Worm (Caenorhabditis elegans) whole organism, late embryonic: ENCODE results near the gene Y116A8C.49.

Source experiments
- C08G9.2 ChIP-seq: sonication (generic microtip); optimal IDR thresholded peaks from 2 replicates; lab custom pipeline; 2016; ENCODE audit warnings: mild to moderate bottlenecking, missing genetic modification characterization, moderate library complexity, missing compliant biosample characterization
- K02D7.2 ChIP-seq: sonication (generic microtip); optimal IDR thresholded peaks from 2 replicates; lab custom pipeline; 2017; ENCODE audit warnings: mild to moderate bottlenecking, missing genetic modification characterization, missing compliant biosample characterization
- K09A11.1 ChIP-seq: sonication (generic microtip); optimal IDR thresholded peaks from 2 replicates; lab custom pipeline; 2017; ENCODE audit warnings: antibody characterized with exemption, mild to moderate bottlenecking, missing genetic modification characterization, missing compliant biosample characterization; ENCODE audit not compliant: insufficient read depth
- Y22D7AL.16 ChIP-seq: sonication (generic microtip); optimal IDR thresholded peaks from 2 replicates; lab custom pipeline; 2016; ENCODE audit warnings: missing genetic modification characterization, missing compliant biosample characterization
- ahr-1 ChIP-seq: sonication (generic microtip); optimal IDR thresholded peaks from 2 replicates; lab custom pipeline; 2016; ENCODE audit warnings: missing genetic modification characterization, missing compliant biosample characterization
- ceh-14 ChIP-seq: sonication (generic microtip); optimal IDR thresholded peaks from 2 replicates; lab custom pipeline; 2016; ENCODE audit warnings: missing genotype, missing genetic modification characterization, missing compliant biosample characterization
- ceh-18 ChIP-seq: sonication (generic microtip); optimal IDR thresholded peaks from 2 replicates; lab custom pipeline; 2016; ENCODE audit warnings: missing genetic modification characterization, missing compliant biosample characterization
- ceh-19 ChIP-seq: fragments of 200-800 bp; sonication (Bioruptor generic); optimal IDR thresholded peaks from 2 replicates; lab custom pipeline; 2018; ENCODE audit warnings: mild to moderate bottlenecking, missing genetic modification characterization, missing compliant biosample characterization
- ceh-2 ChIP-seq: sonication (generic microtip); optimal IDR thresholded peaks from 2 replicates; lab custom pipeline; 2016; ENCODE audit warnings: missing genotype, missing genetic modification characterization, missing compliant biosample characterization
- ceh-22 ChIP-seq: sonication (generic microtip); optimal IDR thresholded peaks from 2 replicates; lab custom pipeline; 2017; ENCODE audit warnings: missing biosample characterization, missing genetic modification characterization
- ceh-24 ChIP-seq: sonication (generic microtip); optimal IDR thresholded peaks from 2 replicates; lab custom pipeline; 2016; ENCODE audit warnings: mild to moderate bottlenecking, missing genetic modification characterization, missing compliant biosample characterization
- ceh-30 ChIP-seq: fragments of 150-350 bp; optimal IDR thresholded peaks from 2 replicates; lab custom pipeline; 2014; ENCODE audit warnings: missing biosample characterization, missing genetic modification characterization
- ceh-34 ChIP-seq: sonication (generic microtip); optimal IDR thresholded peaks from 2 replicates; lab custom pipeline; 2016; ENCODE audit warnings: mild to moderate bottlenecking, missing genetic modification characterization, missing compliant biosample characterization
- ceh-48 ChIP-seq: sonication (generic microtip); optimal IDR thresholded peaks from 2 replicates; lab custom pipeline; 2016; ENCODE audit warnings: missing genetic modification characterization, inconsistent platforms, missing compliant biosample characterization
- ceh-6 ChIP-seq: fragments of 200-800 bp; sonication (Bioruptor generic); optimal IDR thresholded peaks from 2 replicates; lab custom pipeline; 2018; ENCODE audit warnings: mild to moderate bottlenecking, missing genetic modification characterization, missing compliant biosample characterization
- ceh-9 ChIP-seq: sonication (generic microtip); optimal IDR thresholded peaks from 2 replicates; lab custom pipeline; 2016; ENCODE audit warnings: mild to moderate bottlenecking, missing genetic modification characterization, inconsistent platforms, missing compliant biosample characterization
- che-1 ChIP-seq: sonication (generic microtip); optimal IDR thresholded peaks from 2 replicates; lab custom pipeline; 2016; ENCODE audit warnings: mild to moderate bottlenecking, missing genetic modification characterization, missing compliant biosample characterization
- dve-1 ChIP-seq: sonication (generic microtip); optimal IDR thresholded peaks from 2 replicates; lab custom pipeline; 2017; ENCODE audit warnings: antibody characterized with exemption, mild to moderate bottlenecking, missing genetic modification characterization, missing compliant biosample characterization
- elt-4 ChIP-seq: sonication (generic microtip); optimal IDR thresholded peaks from 2 replicates; lab custom pipeline; 2016; ENCODE audit warnings: missing genetic modification characterization, missing compliant biosample characterization
- ets-4 ChIP-seq: sonication (generic microtip); optimal IDR thresholded peaks from 2 replicates; lab custom pipeline; 2016; ENCODE audit warnings: missing genetic modification characterization, missing compliant biosample characterization
- eyg-1 ChIP-seq: sonication (generic microtip); optimal IDR thresholded peaks from 2 replicates; lab custom pipeline; 2016; ENCODE audit warnings: missing genotype, missing genetic modification characterization, missing compliant biosample characterization
- fax-1 ChIP-seq: sonication (generic microtip); optimal IDR thresholded peaks from 2 replicates; lab custom pipeline; 2016; ENCODE audit warnings: missing genotype, missing genetic modification characterization, missing compliant biosample characterization
- gmeb-2 ChIP-seq: sonication (generic microtip); optimal IDR thresholded peaks from 2 replicates; lab custom pipeline; 2016; ENCODE audit warnings: missing genetic modification characterization, inconsistent platforms, missing compliant biosample characterization
- hlh-13 ChIP-seq: fragments of 200-800 bp; sonication (Bioruptor generic); optimal IDR thresholded peaks from 2 replicates; lab custom pipeline; 2018; ENCODE audit warnings: mild to moderate bottlenecking, missing genetic modification characterization, missing compliant biosample characterization
- hlh-30 ChIP-seq: sonication (generic microtip); optimal IDR thresholded peaks from 2 replicates; lab custom pipeline; 2017; ENCODE audit warnings: antibody characterized with exemption, missing genetic modification characterization, missing compliant biosample characterization; ENCODE audit not compliant: insufficient read depth
- hlh-6 ChIP-seq: sonication (generic microtip); optimal IDR thresholded peaks from 2 replicates; lab custom pipeline; 2016; ENCODE audit warnings: missing genotype, missing genetic modification characterization, missing compliant biosample characterization
- hlh-8 ChIP-seq: sonication (generic microtip); optimal IDR thresholded peaks from 2 replicates; lab custom pipeline; 2016; ENCODE audit warnings: missing genotype, missing genetic modification characterization, missing compliant biosample characterization
- lim-6 ChIP-seq: sonication (generic microtip); optimal IDR thresholded peaks from 2 replicates; lab custom pipeline; 2016; ENCODE audit warnings: missing genetic modification characterization, missing compliant biosample characterization
- lin-11 ChIP-seq: fragments of 200-800 bp; sonication (Bioruptor generic); optimal IDR thresholded peaks from 2 replicates; lab custom pipeline; 2018; ENCODE audit warnings: mild to moderate bottlenecking, missing genetic modification characterization, missing compliant biosample characterization
- madf-2 ChIP-seq: sonication (generic microtip); optimal IDR thresholded peaks from 2 replicates; lab custom pipeline; 2017; ENCODE audit warnings: missing genetic modification characterization, missing compliant biosample characterization
- pag-3 ChIP-seq: sonication (generic microtip); optimal IDR thresholded peaks from 2 replicates; lab custom pipeline; 2016; ENCODE audit warnings: missing compliant biosample characterization, missing genetic modification characterization, borderline replicate concordance
- pqm-1 ChIP-seq: sonication (generic microtip); optimal IDR thresholded peaks from 2 replicates; lab custom pipeline; 2016; ENCODE audit warnings: missing genetic modification characterization, missing compliant biosample characterization
- rnt-1 ChIP-seq: sonication (generic microtip); optimal IDR thresholded peaks from 2 replicates; lab custom pipeline; 2016; ENCODE audit warnings: missing genetic modification characterization, missing compliant biosample characterization
- sdc-2 ChIP-seq: sonication (generic microtip); optimal IDR thresholded peaks from 2 replicates; lab custom pipeline; 2016; ENCODE audit warnings: missing genotype, missing genetic modification characterization, missing compliant biosample characterization
- syd-9 ChIP-seq: sonication (generic microtip); optimal IDR thresholded peaks from 2 replicates; lab custom pipeline; 2016; ENCODE audit warnings: mild to moderate bottlenecking, missing genetic modification characterization, moderate library complexity, missing compliant biosample characterization
- ttx-3 ChIP-seq: sonication (generic microtip); optimal IDR thresholded peaks from 2 replicates; lab custom pipeline; 2016; ENCODE audit warnings: missing genetic modification reagents, missing genetic modification characterization, missing compliant biosample characterization
- unc-86 ChIP-seq: sonication (generic microtip); optimal IDR thresholded peaks from 2 replicates; lab custom pipeline; 2016; ENCODE audit warnings: missing genetic modification characterization, missing compliant biosample characterization

The Y116A8C.49 gene

DNA sequence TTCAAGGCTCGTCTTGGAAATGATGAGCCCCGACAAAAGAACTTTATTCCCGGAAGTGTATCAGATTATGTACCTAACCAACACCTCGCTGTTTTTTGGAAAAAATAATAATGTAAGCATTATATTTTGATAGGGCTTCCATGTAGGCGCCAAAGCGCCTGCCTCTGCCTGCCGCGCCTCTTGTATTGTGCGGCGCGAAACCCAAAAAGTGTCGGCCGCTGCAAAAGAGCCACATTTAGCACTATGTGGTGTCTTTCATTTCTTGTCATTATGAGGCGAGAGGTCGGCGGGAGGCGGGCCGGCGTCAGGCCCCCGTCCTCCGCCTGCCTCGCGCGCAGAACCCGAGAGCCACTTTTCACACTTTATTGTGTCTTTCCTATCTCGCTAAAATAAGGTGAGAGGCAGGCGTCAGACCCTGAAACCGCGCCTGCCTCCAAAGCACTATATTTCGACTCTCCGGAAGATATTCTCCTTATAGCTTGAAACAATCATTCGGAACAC is 5.6 kb downstream of the Y116A8C.49 start:
- TF ChIP-seq dve-1 (tag; lab: Kevin White, UChicago) (no peak), ceh-24 (tag; lab: Kevin White, UChicago) (no peak), rnt-1 (tag; lab: Kevin White, UChicago) (no peak), ceh-22 (tag; lab: Kevin White, UChicago) (no peak), Y22D7AL.16 (no peak)

DNA sequence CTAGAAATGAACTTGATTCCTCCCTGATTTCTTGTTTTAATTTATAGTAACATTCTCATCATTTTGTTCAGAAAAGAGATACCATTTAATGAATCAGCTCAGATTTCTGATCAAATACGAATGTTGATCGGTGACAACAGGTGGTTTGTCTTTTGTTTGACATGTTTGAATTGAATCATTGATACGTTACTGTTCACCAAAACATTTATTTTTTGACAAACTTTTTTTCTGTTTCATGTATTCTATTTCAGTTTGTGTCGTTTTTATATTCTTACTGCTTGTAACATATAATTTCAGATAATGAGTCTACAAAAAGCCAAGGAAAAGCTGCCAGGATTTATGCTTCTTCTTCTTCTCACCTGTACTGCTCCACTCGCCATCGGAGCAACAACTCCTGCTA is 6.9 kb downstream of the Y116A8C.49 start, which contains the start of gene nep-24:
Gene nep-24 (plus strand): TSS at position 301 of the 400 bp plus-strand sequence.
- TF ChIP-seq sdc-2 (tag; lab: Kevin White, UChicago) = no peak
- no peak for TF ChIP-seq K09A11.1 (tag; lab: Kevin White, UChicago)
- no peak for TF ChIP-seq syd-9 (tag; lab: Kevin White, UChicago)
- TF ChIP-seq ets-4 (tag; lab: Kevin White, UChicago) = no peak
- TF ChIP-seq ceh-14 (tag; lab: Kevin White, UChicago) = no peak
- TF ChIP-seq ahr-1 = no peak
- TF ChIP-seq C08G9.2 = no peak
- no peak for TF ChIP-seq ceh-18
- no peak for TF ChIP-seq gmeb-2
- TF ChIP-seq hlh-30 (tag; lab: Kevin White, UChicago) = no peak
- TF ChIP-seq pag-3 (tag; lab: Kevin White, UChicago) = no peak
- TF ChIP-seq hlh-6 (tag; lab: Kevin White, UChicago) = no peak
- no peak for TF ChIP-seq unc-86 (tag; lab: Kevin White, UChicago)
- no peak for TF ChIP-seq lim-6 (tag; lab: Kevin White, UChicago)
- no peak for TF ChIP-seq ceh-9 (tag; lab: Kevin White, UChicago)
- TF ChIP-seq eyg-1 (tag; lab: Kevin White, UChicago) = no peak
- TF ChIP-seq ceh-34 (tag; lab: Kevin White, UChicago) = no peak
- no peak for TF ChIP-seq hlh-8 (tag; lab: Kevin White, UChicago)
- no peak for TF ChIP-seq lin-11

DNA sequence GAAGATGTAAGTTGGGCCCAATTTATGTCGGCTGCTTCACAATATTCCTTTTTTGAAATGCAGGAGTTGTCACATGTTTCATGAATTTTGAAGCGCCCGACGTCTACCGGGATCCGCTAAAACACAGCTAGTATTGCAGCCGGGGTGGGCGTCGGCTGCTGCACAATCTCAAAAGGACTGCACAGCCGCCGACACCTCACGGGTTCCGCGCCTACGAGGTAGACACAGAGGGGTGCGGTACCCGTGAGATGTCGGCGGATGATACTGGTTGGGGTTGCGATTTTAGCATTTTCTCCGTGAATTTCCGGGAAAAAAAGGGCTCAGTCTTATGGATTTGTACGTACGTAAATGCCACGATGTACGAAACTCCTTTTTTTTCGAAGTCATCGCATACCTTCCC is 9.0 kb downstream of the Y116A8C.49 start:
- TF ChIP-seq ceh-9 (tag; lab: Kevin White, UChicago) = no peak
- no peak for TF ChIP-seq K02D7.2 (tag; lab: Kevin White, UChicago)
- TF ChIP-seq che-1 (tag; lab: Kevin White, UChicago) = no peak
- no peak for TF ChIP-seq hlh-13 (GFP tag; lab: Kevin White, UChicago)
- TF ChIP-seq ceh-19 (GFP tag; lab: Kevin White, UChicago) = no peak
- TF ChIP-seq lim-6 (tag; lab: Kevin White, UChicago) = no peak
- no peak for TF ChIP-seq ttx-3 (tag; lab: Kevin White, UChicago)
- TF ChIP-seq madf-2 (tag; lab: Kevin White, UChicago) = no peak
- no peak for TF ChIP-seq ceh-48 (tag; lab: Kevin White, UChicago)
- TF ChIP-seq ceh-6 = no peak
- no peak for TF ChIP-seq elt-4 (tag; lab: Kevin White, UChicago)
- TF ChIP-seq ceh-30 (tag; lab: Kevin White, UChicago) = no peak
- TF ChIP-seq, all 69 proteins: peak for 0

ce11 chrIV:16920041-16920440 is 10.9 kb downstream of the Y116A8C.49 start, which contains the start of gene nep-23:
Gene nep-23 (plus strand): TSS chrIV:16920341.
- TF ChIP-seq lim-6 (tag; lab: Kevin White, UChicago) = no peak
- no peak for TF ChIP-seq ceh-2 (tag; lab: Kevin White, UChicago)
- no peak for TF ChIP-seq pqm-1 (tag; lab: Kevin White, UChicago)
- TF ChIP-seq fax-1 = no peak
